Fruit fly (Drosophila melanogaster): Measurements from ENCODE around the gene chb.
A peak's percentile ranks its signal among the peaks of the same experiment; 100 is the strongest.

DNA sequence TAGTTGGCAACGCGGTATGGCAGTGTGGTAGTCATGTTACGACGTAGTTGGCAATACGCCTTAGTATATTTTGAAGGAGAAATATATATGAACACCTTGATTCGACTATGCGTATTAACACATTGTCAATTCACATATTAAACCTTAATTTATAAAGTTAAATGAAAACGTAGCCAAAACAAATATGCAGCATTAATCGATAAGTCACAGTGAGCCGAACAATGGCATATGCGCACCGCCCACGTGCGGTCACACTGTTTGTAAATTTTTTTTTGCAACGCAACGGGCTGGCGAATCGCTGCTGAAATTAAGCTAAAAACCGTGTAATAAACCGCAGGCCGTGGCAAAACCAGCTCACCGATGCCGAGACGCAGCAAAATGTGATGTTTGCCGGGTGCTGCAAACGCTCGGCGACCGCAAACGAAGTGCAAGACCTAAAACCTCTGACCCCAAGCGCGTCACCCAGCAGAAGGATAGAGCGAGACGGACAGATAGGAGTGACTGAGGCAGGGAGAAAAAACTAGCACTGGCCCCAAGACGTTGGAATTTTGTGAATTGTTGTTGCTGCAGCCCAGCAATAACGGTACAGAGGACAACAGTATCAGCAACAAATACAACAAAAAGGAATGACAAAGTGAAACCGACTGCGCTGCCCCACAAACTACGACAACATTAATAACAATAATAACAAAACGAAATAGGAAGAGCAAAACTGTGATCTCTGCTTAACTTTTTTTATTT lies 3.0 kb downstream of the chb start:
- TF ChIP-seq CG33017 (tag; optimal IDR thresholded peaks at IDR 0.05) (no peak), CG7101 (tag; optimal IDR thresholded peaks at IDR 0.05) (no peak), Mnt (GFP tag; optimal IDR thresholded peaks at IDR 0.05) (peak; percentile 37), bab1 (GFP tag; optimal IDR thresholded peaks at IDR 0.05) (peak; percentile 18)

All from whole organism, adult.